Worm (Caenorhabditis elegans): Measurements from ENCODE around the gene lin-33.

The lin-33 gene

DNA sequence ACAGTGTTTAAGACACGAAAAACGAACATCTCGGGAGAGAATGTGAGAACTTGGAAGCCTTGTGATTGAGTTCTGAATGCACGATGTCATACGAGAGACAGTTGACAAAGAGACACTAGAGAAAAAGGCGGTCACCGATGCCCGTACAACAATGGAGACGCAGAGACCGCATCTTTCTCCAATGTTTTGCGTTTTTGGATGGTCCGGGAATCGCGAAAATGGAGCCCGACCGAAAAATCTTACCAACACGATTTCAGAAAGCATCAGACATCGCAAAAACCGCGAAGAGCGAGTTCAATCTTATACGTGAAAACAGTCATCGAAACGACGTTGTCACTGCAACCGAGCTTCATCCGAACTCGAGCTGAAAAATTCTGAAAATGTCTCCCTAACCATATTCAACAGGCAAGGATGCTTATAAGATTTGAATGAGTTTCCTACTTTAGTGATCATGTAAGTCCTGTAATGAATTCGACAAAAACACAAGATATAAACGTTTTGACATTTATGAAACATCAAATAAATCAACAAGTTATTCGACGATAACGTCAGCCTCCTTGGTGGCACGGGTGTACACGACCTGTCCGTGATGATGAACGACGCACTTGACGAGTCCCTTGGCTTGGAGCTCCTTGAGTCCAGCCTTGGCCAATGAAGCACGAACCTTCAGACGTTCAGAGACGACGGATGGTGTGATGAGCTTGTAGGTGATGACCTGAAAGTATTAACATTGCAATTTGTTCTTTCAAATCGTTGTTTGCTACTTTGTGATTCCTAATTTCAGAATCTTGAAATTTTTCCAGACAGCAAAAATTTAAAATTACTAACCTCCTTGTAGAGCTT lies 16.4 kb downstream of the lin-33 start, which contains the start of gene inx-7 (continued):
- 0 out of 2 replicates have a peak, but pooled peaks have one; percentile 59 for TF ChIP-seq arid-1 (GFP tag; conservative IDR thresholded peaks at IDR 0.05)
- TF ChIP-seq Y105C5A.15 (GFP tag; IDR thresholded peaks at IDR 0.05), result 0 out of 2 replicates have a peak, but pooled peaks have one; percentile 42
- TF ChIP-seq ceh-44 (GFP tag; IDR thresholded peaks at IDR 0.05), result no peak
- no peak for TF ChIP-seq hlh-11 (tag; optimal IDR thresholded peaks at IDR 0.05)
- TF ChIP-seq spr-3 (GFP tag; optimal IDR thresholded peaks at IDR 0.05), result no peak
- TF ChIP-seq gei-8 (GFP tag; optimal IDR thresholded peaks at IDR 0.05), result no peak
- TF ChIP-seq nhr-237 (tag; optimal IDR thresholded peaks at IDR 0.05), result no peak
- TF ChIP-seq T20F7.1 (GFP tag; optimal IDR thresholded peaks at IDR 0.05), result no peak
- no peak for TF ChIP-seq unc-39 (tag; optimal IDR thresholded peaks at IDR 0.05)
- peak; percentile 18; the same call in 1 of the 2 replicates for TF ChIP-seq dmd-6 (GFP tag; IDR thresholded peaks at IDR 0.05)
- no peak for TF ChIP-seq tag-97 (GFP tag; IDR thresholded peaks at IDR 0.05)
- no peak for TF ChIP-seq R02D3.7 (tag; optimal IDR thresholded peaks at IDR 0.05)
- TF ChIP-seq zfp-2 (tag; optimal IDR thresholded peaks at IDR 0.05), result no peak
- TF ChIP-seq nhr-25 (tag; optimal IDR thresholded peaks at IDR 0.05; ENCODE audit: borderline replicate concordance, insufficient read depth), result no peak
- TF ChIP-seq nhr-28 (tag; optimal IDR thresholded peaks at IDR 0.05), result no peak
- no peak for TF ChIP-seq dmd-9 (GFP tag; IDR thresholded peaks at IDR 0.05)
- no peak for TF ChIP-seq egl-27 (tag; optimal IDR thresholded peaks at IDR 0.05)
- no peak for TF ChIP-seq hif-1 (tag; optimal IDR thresholded peaks at IDR 0.05)
- TF ChIP-seq pqm-1 (tag; optimal IDR thresholded peaks at IDR 0.05), result no peak
- no peak for TF ChIP-seq F10B5.3 (tag; optimal IDR thresholded peaks at IDR 0.05)
- peak in 1 of 2 experiments; percentile 83 for TF ChIP-seq unc-62 (GFP tag; optimal IDR thresholded peaks at IDR 0.05 in 1 of 2)
- no peak for TF ChIP-seq unc-62 (tag; optimal IDR thresholded peaks at IDR 0.05)
- TF ChIP-seq lim-7 (GFP tag; IDR thresholded peaks at IDR 0.05), result no peak
- no peak for TF ChIP-seq tra-1 (GFP tag; IDR thresholded peaks at IDR 0.05)
- TF ChIP-seq fkh-10 (GFP tag; optimal IDR thresholded peaks at IDR 0.05), result no peak
- no peak for TF ChIP-seq mxl-2 (GFP tag; conservative IDR thresholded peaks at IDR 0.05)
- TF ChIP-seq lin-1 (GFP tag; IDR thresholded peaks at IDR 0.05), result peak; percentile 69; the same call in 1 of the 2 replicates
- no peak for TF ChIP-seq daf-8 (GFP tag; IDR thresholded peaks at IDR 0.05)
- TF ChIP-seq Y5F2A.4 (GFP tag; optimal IDR thresholded peaks at IDR 0.05), result peak; percentile 27
- TF ChIP-seq snpc-1.2 (GFP tag; IDR thresholded peaks at IDR 0.05), result peak; percentile 97
- TF ChIP-seq dpl-1 (GFP tag; optimal IDR thresholded peaks at IDR 0.05), result no peak
- no peak for TF ChIP-seq ztf-7 (tag; optimal IDR thresholded peaks at IDR 0.05)
- TF ChIP-seq jun-1 (tag; optimal IDR thresholded peaks at IDR 0.05), result no peak
- peak; percentile 55 for TF ChIP-seq php-3 (GFP tag; IDR thresholded peaks at IDR 0.05)
- TF ChIP-seq hmg-1.1 (GFP tag; IDR thresholded peaks at IDR 0.05), result no peak
- 0 out of 2 replicates have a peak, but pooled peaks have one; percentile 2 for TF ChIP-seq F44E2.7 (GFP tag; IDR thresholded peaks at IDR 0.05)
- no peak for TF ChIP-seq lir-3 (tag; optimal IDR thresholded peaks at IDR 0.05)
- no peak for TF ChIP-seq daf-19 (GFP tag; conservative IDR thresholded peaks at IDR 0.05)
- TF ChIP-seq ceh-32 (tag; optimal IDR thresholded peaks at IDR 0.05; ENCODE audit: poor library complexity), result no peak
- no peak for TF ChIP-seq attf-4 (tag; optimal IDR thresholded peaks at IDR 0.05)
- TF ChIP-seq nhr-6 (tag; optimal IDR thresholded peaks at IDR 0.05), result no peak
- no peak for TF ChIP-seq saeg-2 (GFP tag; IDR thresholded peaks at IDR 0.05)
- TF ChIP-seq vab-7 (GFP tag; IDR thresholded peaks at IDR 0.05), result no peak
- TF ChIP-seq ceh-62 (tag; optimal IDR thresholded peaks at IDR 0.05), result no peak
- TF ChIP-seq nhr-42 (GFP tag; IDR thresholded peaks at IDR 0.05), result no peak
- TF ChIP-seq dmd-8 (GFP tag; IDR thresholded peaks at IDR 0.05), result 0 out of 2 replicates have a peak, but pooled peaks have one; percentile 63
- no peak for TF ChIP-seq ZK546.5 (tag; optimal IDR thresholded peaks at IDR 0.05)
- TF ChIP-seq madf-9 (GFP tag; conservative IDR thresholded peaks at IDR 0.05), result no peak
- no peak for TF ChIP-seq ceh-82 (tag; optimal IDR thresholded peaks at IDR 0.05)
- no peak for TF ChIP-seq D1046.2 (GFP tag; IDR thresholded peaks at IDR 0.05)
